Worm (Caenorhabditis elegans): Measurements from ENCODE around the gene upp-1.
A peak's percentile ranks its signal among the peaks of the same experiment; 100 is the strongest.

- TF ChIP-seq lin-26 (GFP tag; IDR thresholded peaks at IDR 0.05) (0 out of 2 replicates have a peak, but pooled peaks have one; percentile 28), ama-1 (optimal IDR thresholded peaks at IDR 0.05) (no peak), ama-1 (GFP tag; optimal IDR thresholded peaks at IDR 0.05) (no peak)
Observed at ce11 chrIII:7655498-7655897, 12.6 kb upstream of the upp-1 start.

All from whole organism, young adult.